Worm (Caenorhabditis elegans): ENCODE data around the gene gtf-2A2.
A peak's percentile ranks its signal among the peaks of the same experiment; 100 is the strongest.

DNA sequence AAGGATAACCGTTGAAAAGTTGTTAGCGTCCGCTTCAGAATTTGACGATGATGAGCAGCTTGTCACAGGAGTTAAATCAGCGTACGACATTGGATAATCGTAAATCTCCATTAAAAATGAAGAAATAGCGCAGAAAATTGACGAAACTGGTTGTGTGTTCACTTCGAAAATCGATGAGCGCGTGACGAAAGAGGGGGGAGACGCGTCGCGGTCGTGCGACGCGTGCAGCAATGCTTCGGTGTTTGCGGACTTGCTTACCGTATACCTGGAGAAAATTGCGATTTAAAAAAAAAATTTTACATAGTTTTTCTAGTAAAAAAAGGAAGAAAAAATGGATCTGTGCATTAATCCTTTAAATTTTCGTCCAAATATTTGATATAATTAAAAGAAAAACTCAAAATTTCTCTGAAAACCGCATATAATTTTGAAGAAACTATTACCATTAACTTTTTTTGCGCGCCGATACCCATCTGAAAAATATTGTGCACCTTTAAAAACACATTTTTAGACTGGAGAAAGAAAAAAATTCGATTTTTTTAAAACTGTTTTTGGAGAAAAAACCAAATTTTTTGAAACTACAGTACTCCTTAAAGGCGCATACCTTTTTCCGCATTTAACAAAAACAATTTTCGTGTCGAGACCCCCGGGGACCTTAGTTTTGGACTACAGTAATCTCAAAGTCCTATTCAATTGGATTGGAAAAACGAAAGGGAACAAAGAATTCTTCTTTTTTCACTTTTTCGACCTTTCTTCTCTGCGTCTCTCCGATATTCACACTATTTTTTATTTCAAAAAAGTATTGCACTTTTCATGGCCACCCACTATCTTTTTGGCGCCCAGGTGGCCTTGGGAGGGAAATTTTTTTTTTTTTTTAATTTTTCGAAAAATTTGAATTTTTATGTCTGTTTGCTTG lies 25.9 kb upstream of the gtf-2A2 start:
- TF ChIP-seq mab-5 (tag; optimal IDR thresholded peaks at IDR 0.05) = peak; percentile 8
- TF ChIP-seq nhr-76 (tag; optimal IDR thresholded peaks at IDR 0.05) = no peak
- TF ChIP-seq nhr-237 (tag; optimal IDR thresholded peaks at IDR 0.05) = peak; percentile 71
- no peak for TF ChIP-seq tbx-8 (GFP tag; optimal IDR thresholded peaks at IDR 0.05)
- no peak for TF ChIP-seq elt-1 (tag; optimal IDR thresholded peaks at IDR 0.05; ENCODE audit: borderline replicate concordance, insufficient read depth)
- peak; percentile 58 for TF ChIP-seq unc-62 (GFP tag; optimal IDR thresholded peaks at IDR 0.05)
